Worm (Caenorhabditis elegans): ENCODE measurements around the gene W05E10.1.
A peak's percentile ranks its signal among the peaks of the same experiment; 100 is the strongest.

The W05E10.1 gene

DNA sequence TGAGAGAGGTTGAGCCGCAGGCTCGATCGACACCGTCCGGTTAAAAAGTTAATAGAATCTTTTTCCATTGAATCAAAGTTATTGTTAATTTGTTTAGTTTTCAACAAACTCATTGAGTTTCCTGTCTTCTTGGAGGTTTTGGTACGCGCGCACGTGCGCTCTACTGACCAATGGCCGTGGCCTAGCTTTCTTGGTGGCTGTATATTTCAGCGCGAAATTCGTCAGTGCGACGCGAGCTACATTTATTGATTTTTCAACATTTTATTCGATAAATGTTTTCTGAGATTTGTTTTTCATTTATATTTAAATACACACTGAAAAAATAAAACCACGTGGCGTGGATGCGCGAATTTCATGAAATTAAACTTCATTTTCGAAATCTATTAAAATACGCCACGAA, 47.3 kb downstream of the W05E10.1 start, which contains the start of gene bir-1 (continued):
- TF ChIP-seq dox-1 (GFP tag; IDR thresholded peaks at IDR 0.05): peak; percentile 82
- TF ChIP-seq K12H6.12 (tag; optimal IDR thresholded peaks at IDR 0.05): peak; percentile 1
- TF ChIP-seq cebp-1 (GFP tag; IDR thresholded peaks at IDR 0.05): no peak
- peak; percentile 52 for TF ChIP-seq cebp-1 (tag; optimal IDR thresholded peaks at IDR 0.05)
- TF ChIP-seq athp-1 (tag; optimal IDR thresholded peaks at IDR 0.05): peak; percentile 52
- peak in 1 of 2 experiments; percentile 7 for TF ChIP-seq rec-8 (tag; optimal IDR thresholded peaks at IDR 0.05)
- peak; percentile 46; the same call in 1 of the 2 replicates for TF ChIP-seq Y95B8A.8 (GFP tag; IDR thresholded peaks at IDR 0.05)
- TF ChIP-seq efl-1 (GFP tag; optimal IDR thresholded peaks at IDR 0.05): peak; percentile 75
- 0 out of 2 replicates have a peak, but pooled peaks have one; percentile 23 for TF ChIP-seq Y67H2A.10 (GFP tag; conservative IDR thresholded peaks at IDR 0.05)
- TF ChIP-seq him-1 (tag; optimal IDR thresholded peaks at IDR 0.05): peak; percentile 21
- TF ChIP-seq zfh-2 (GFP tag; conservative IDR thresholded peaks at IDR 0.05): 0 out of 2 replicates have a peak, but pooled peaks have one; percentile 8
- TF ChIP-seq bed-2 (GFP tag; IDR thresholded peaks at IDR 0.05): 0 out of 2 replicates have a peak, but pooled peaks have one; percentile 61
- peak; percentile 35 for TF ChIP-seq madf-10 (tag; optimal IDR thresholded peaks at IDR 0.05)
- TF ChIP-seq madf-8 (GFP tag; conservative IDR thresholded peaks at IDR 0.05): peak; percentile 15; the same call in 1 of the 2 replicates
- TF ChIP-seq ceh-100 (GFP tag; IDR thresholded peaks at IDR 0.05): no peak
- no peak for TF ChIP-seq B0019.2 (GFP tag; conservative IDR thresholded peaks at IDR 0.05)
- TF ChIP-seq hlh-26 (GFP tag; conservative IDR thresholded peaks at IDR 0.05): no peak
- TF ChIP-seq attf-5 (GFP tag; optimal IDR thresholded peaks at IDR 0.05): peak; percentile 81
- TF ChIP-seq dpl-1 (GFP tag; optimal IDR thresholded peaks at IDR 0.05): peak; percentile 25
- TF ChIP-seq fkh-3 (tag; optimal IDR thresholded peaks at IDR 0.05): no peak
- TF ChIP-seq B0035.1 (tag; optimal IDR thresholded peaks at IDR 0.05): no peak
- 0 out of 2 replicates have a peak, but pooled peaks have one; percentile 27 for TF ChIP-seq pbrm-1 (GFP tag; IDR thresholded peaks at IDR 0.05)
- peak; percentile 22 for TF ChIP-seq tbp1 (GFP tag; optimal IDR thresholded peaks at IDR 0.05)
- TF ChIP-seq lin-54 (GFP tag; optimal IDR thresholded peaks at IDR 0.05): peak; percentile 32
- TF ChIP-seq ccch-3 (GFP tag; optimal IDR thresholded peaks at IDR 0.05): no peak
- TF ChIP-seq F33H1.4 (GFP tag; IDR thresholded peaks at IDR 0.05): peak; percentile 30; the same call in 1 of the 2 replicates
- TF ChIP-seq ztf-18 (tag; optimal IDR thresholded peaks at IDR 0.05): peak; percentile 35
- TF ChIP-seq hmg-20 (GFP tag; IDR thresholded peaks at IDR 0.05): no peak
- peak; percentile 66 for TF ChIP-seq D2030.7 (GFP tag; IDR thresholded peaks at IDR 0.05)
- no peak for TF ChIP-seq unc-62 (GFP tag; optimal IDR thresholded peaks at IDR 0.05)
- TF ChIP-seq lsl-1 (GFP tag; optimal IDR thresholded peaks at IDR 0.05): peak; percentile 40
- TF ChIP-seq rcor-1 (GFP tag; IDR thresholded peaks at IDR 0.05): 0 out of 2 replicates have a peak, but pooled peaks have one; percentile 26
- no peak for TF ChIP-seq lin-35 (GFP tag; optimal IDR thresholded peaks at IDR 0.05)
- no peak for TF ChIP-seq snpc-4 (GFP tag; optimal IDR thresholded peaks at IDR 0.05)
- peak in 2 of 4 experiments; percentile 37 to 58 for TF ChIP-seq snpc-4 (tag; optimal IDR thresholded peaks at IDR 0.05)
- peak; percentile 22; the same call in 1 of the 2 replicates for TF ChIP-seq attf-3 (GFP tag; conservative IDR thresholded peaks at IDR 0.05)
- TF ChIP-seq sptf-2 (GFP tag; optimal IDR thresholded peaks at IDR 0.05): no peak
- TF ChIP-seq zim-3 (tag; optimal IDR thresholded peaks at IDR 0.05): no peak
- TF ChIP-seq nhr-80 (tag; optimal IDR thresholded peaks at IDR 0.05): peak; percentile 50

DNA sequence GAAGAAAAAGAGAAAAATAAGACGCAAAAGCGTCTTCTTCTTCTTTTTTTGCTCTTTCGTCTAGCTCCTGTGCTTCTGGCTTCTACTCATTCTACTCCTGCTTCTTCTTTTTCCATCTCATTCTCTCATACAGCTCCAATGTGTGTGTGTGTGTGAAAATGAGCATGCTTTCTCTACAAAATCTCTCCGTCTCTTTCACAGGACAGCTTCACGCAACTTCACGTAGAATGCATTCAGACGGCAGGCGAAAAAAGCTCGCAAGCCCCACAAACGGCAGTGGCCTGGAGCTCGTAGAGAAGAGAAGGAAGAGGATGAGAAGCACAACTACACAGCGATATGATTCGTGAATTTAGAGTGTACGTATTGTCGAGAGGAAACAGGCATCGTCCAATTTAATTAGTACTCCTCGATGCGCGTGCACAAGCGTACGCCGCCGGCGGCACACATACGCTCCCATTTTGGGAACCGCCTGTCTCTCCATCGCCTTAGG, 50.1 kb downstream of the W05E10.1 start:
- TF ChIP-seq hmg-1.2 (GFP tag; IDR thresholded peaks at IDR 0.05) (peak; percentile 28; the same call in 1 of the 2 replicates), hmg-20 (GFP tag; IDR thresholded peaks at IDR 0.05) (no peak), K12H6.12 (tag; optimal IDR thresholded peaks at IDR 0.05) (peak; percentile 59), cebp-1 (GFP tag; IDR thresholded peaks at IDR 0.05) (no peak), cebp-1 (tag; optimal IDR thresholded peaks at IDR 0.05) (peak; percentile 48), chd-7 (tag; optimal IDR thresholded peaks at IDR 0.05) (peak; percentile 4), F33H1.4 (GFP tag; IDR thresholded peaks at IDR 0.05) (no peak), unc-62 (GFP tag; optimal IDR thresholded peaks at IDR 0.05) (no peak), dpff-1 (tag; optimal IDR thresholded peaks at IDR 0.05) (no peak), mcd-1 (GFP tag; IDR thresholded peaks at IDR 0.05) (0 out of 2 replicates have a peak, but pooled peaks have one; percentile 22), zfh-2 (GFP tag; conservative IDR thresholded peaks at IDR 0.05) (peak; percentile 79)
